Fruit fly (Drosophila melanogaster) whole organism: Measurements from ENCODE around the gene dyw.

Experiments used
- CG8478 ChIP-seq: fragments of >200 bp; optimal IDR thresholded peaks from 2 replicates; lab custom pipeline; 2018; ENCODE audit warnings: inconsistent platforms
- EcR ChIP-seq, 2 experiments: fragments of >200 bp; optimal IDR thresholded peaks; 2 replicates each; lab custom pipeline; 2017; ENCODE audit warnings: missing biosample characterization in 2 of 2, missing genetic modification characterization in 2 of 2, missing genetic modification reagents in 2 of 2
- psq ChIP-seq: fragments of >200 bp; optimal IDR thresholded peaks from 2 replicates; lab custom pipeline; 2017

- TF ChIP-seq EcR (GFP tag; optimal IDR thresholded peaks at IDR 0.05; lab: Kevin White, UChicago) (no peak), CG8478 (no peak), psq (lab: Kevin White, UChicago) (no peak)
Observed at dm6 chrX:2685580-2685979, 8.1 kb downstream of the dyw start, which contains the start of gene per.
